Worm (Caenorhabditis elegans) whole organism, midembryonic: ENCODE data around the gene C44B11.6.

ENCODE experiments used
- T22C8.4 ChIP-seq: fragments of 200-800 bp; sonication (Bioruptor generic); IDR thresholded peaks from 2 replicates; pipeline ENCODE4 v1.3.6; 2022; ENCODE audit warnings: missing genetic modification characterization, missing compliant biosample characterization
- cog-1 ChIP-seq: sonication (generic microtip); optimal IDR thresholded peaks from 2 replicates; lab custom pipeline; 2016; ENCODE audit warnings: missing genetic modification characterization, missing compliant biosample characterization
- flt-1 ChIP-seq: fragments of 200-800 bp; sonication (Bioruptor generic); IDR thresholded peaks from 2 replicates; pipeline ENCODE4 v1.3.6; 2022; ENCODE audit warnings: missing genetic modification characterization, missing compliant biosample characterization
- klf-2 ChIP-seq: fragments of 200-800 bp; sonication (Bioruptor generic); conservative IDR thresholded peaks from 2 replicates; pipeline ENCODE4 v1.3.6; 2022; ENCODE audit warnings: missing genetic modification reagents, missing genetic modification characterization, missing compliant biosample characterization
- ref-1 ChIP-seq: fragments of 200-800 bp; sonication (Bioruptor generic); conservative IDR thresholded peaks from 2 replicates; pipeline ENCODE4 v1.3.6; 2022; ENCODE audit warnings: missing genetic modification reagents, missing genetic modification characterization, missing compliant biosample characterization
- tab-1 ChIP-seq: fragments of 200-800 bp; sonication (Bioruptor generic); IDR thresholded peaks from 2 replicates; pipeline ENCODE4 v1.3.6; 2022; ENCODE audit warnings: missing genetic modification characterization, missing compliant biosample characterization

ce11 chrIII:3199416-3199815 lies 46.5 kb downstream of the C44B11.6 start, which contains the start of gene heh-1:
- TF ChIP-seq flt-1: no peak
- TF ChIP-seq klf-2 (GFP tag; lab: Robert Waterston, UW): no peak
- no peak for TF ChIP-seq tab-1 (GFP tag; lab: Robert Waterston, UW)
- no peak for TF ChIP-seq T22C8.4
- no peak for TF ChIP-seq ref-1 (GFP tag; lab: Robert Waterston, UW)
- no peak for TF ChIP-seq cog-1 (tag; lab: Kevin White, UChicago)
